Worm (Caenorhabditis elegans): ENCODE results near the gene Y75B8A.13.

Gene Y75B8A.13

ce11 chrIII:12215596-12215995 lies at the start of gene Y75B8A.13:
Y75B8A.13 (minus strand) TSS chrIII:12215696.
- TF ChIP-seq drap-1 (GFP tag; optimal IDR thresholded peaks at IDR 0.05) (no peak), zip-8 (tag; optimal IDR thresholded peaks at IDR 0.05) (no peak), ztf-11 (tag; optimal IDR thresholded peaks at IDR 0.05) (no peak), flh-1 (GFP tag; optimal IDR thresholded peaks at IDR 0.05) (no peak), lin-32 (GFP tag; optimal IDR thresholded peaks at IDR 0.05) (no peak), unc-62 (GFP tag; optimal IDR thresholded peaks at IDR 0.05) (no peak), mep-1 (tag; optimal IDR thresholded peaks at IDR 0.05) (no peak)

DNA sequence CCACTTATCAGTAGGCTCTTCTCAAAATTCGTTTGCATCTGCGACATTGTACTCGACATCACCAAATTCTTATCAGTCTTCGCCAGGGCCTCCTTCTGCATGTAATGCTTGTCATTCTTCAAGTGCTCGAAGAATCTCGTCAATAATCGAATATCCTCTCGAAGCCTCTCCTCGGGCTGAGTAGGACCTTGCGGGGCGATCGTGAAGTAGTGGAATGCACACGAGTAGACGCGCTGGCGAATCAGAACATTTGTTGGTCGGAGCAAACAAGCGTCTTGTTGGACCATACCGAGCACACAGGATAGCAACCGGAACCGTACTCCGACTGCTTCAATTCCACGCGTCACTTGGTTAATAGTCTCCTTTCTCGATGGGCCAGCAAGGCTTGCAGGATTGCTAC lies 44.9 kb upstream of the Y75B8A.13 start:
- TF ChIP-seq unc-120 (tag; optimal IDR thresholded peaks at IDR 0.05; ENCODE audit: poor library complexity, severe bottlenecking) (no peak), mep-1 (tag; optimal IDR thresholded peaks at IDR 0.05) (no peak), mls-2 (tag; optimal IDR thresholded peaks at IDR 0.05) (no peak), lin-32 (GFP tag; optimal IDR thresholded peaks at IDR 0.05) (no peak), lsy-2 (tag; optimal IDR thresholded peaks at IDR 0.05) (no peak), ceh-39 (tag; optimal IDR thresholded peaks at IDR 0.05) (no peak), zip-8 (tag; optimal IDR thresholded peaks at IDR 0.05) (no peak), blmp-1 (tag; optimal IDR thresholded peaks at IDR 0.05) (no peak)

DNA sequence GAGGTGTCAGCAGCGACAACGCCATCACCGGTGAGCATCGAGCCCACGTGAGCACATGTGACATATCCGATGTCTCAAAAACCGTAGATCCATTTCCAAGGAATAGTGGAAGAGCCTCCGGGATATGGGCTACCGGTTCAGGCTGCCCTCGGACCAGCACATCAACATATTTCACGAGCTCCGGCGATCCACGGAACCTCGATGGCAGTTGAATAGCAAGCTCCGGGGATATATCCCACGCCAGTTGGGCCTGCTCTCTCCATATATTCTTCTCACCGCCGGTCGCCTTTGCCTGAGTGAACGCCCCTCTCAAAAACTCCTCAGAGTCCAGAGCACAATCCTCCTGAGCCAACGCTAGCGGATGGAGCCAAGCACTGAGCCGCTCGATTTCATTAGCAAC lies 44.3 kb upstream of the Y75B8A.13 start:
- TF ChIP-seq lsy-2 (tag; optimal IDR thresholded peaks at IDR 0.05) (no peak), snpc-4 (tag; optimal IDR thresholded peaks at IDR 0.05) (no peak), ceh-39 (tag; optimal IDR thresholded peaks at IDR 0.05) (no peak)

DNA sequence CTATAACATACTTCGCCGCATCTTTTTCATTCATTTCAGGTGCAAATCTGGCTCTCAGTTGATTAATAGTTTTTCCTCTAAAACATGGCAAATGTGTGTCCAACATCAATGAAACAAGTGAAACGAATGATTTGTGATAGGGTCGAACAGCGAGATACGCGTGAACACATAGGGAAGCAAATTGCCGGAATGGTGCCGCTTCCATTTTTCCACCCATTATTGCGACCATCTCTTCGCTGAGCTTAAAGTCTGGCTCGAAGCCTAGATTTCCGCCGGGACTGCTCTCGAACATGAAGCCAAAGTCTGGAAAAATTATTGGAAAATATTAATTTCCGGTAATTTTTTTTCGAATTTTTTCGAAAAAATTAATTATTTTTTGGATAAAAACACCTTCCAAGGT lies 37.8 kb upstream of the Y75B8A.13 start:
- no peak for TF ChIP-seq sem-2 (GFP tag; optimal IDR thresholded peaks at IDR 0.05)
- no peak for TF ChIP-seq nhr-12 (tag; optimal IDR thresholded peaks at IDR 0.05)
- TF ChIP-seq sptf-1 (tag; optimal IDR thresholded peaks at IDR 0.05) = no peak
- TF ChIP-seq ceh-83 (GFP tag; optimal IDR thresholded peaks at IDR 0.05) = no peak
- no peak for TF ChIP-seq lin-32 (GFP tag; optimal IDR thresholded peaks at IDR 0.05)
- no peak for TF ChIP-seq tbx-8 (GFP tag; optimal IDR thresholded peaks at IDR 0.05)
- TF ChIP-seq elt-3 (tag; optimal IDR thresholded peaks at IDR 0.05) = no peak
- no peak for TF ChIP-seq drap-1 (GFP tag; optimal IDR thresholded peaks at IDR 0.05)
- no peak for TF ChIP-seq unc-120 (tag; optimal IDR thresholded peaks at IDR 0.05; ENCODE audit: poor library complexity, severe bottlenecking)
- TF ChIP-seq ceh-43 (GFP tag; optimal IDR thresholded peaks at IDR 0.05) = no peak
- TF ChIP-seq nhr-2 (tag; optimal IDR thresholded peaks at IDR 0.05) = no peak
- no peak for TF ChIP-seq snpc-4 (tag; optimal IDR thresholded peaks at IDR 0.05)
- TF ChIP-seq ceh-39 (tag; optimal IDR thresholded peaks at IDR 0.05) = no peak
- no peak for TF ChIP-seq ces-1 (GFP tag; optimal IDR thresholded peaks at IDR 0.05)
- TF ChIP-seq bed-3 (GFP tag; optimal IDR thresholded peaks at IDR 0.05) = no peak
- no peak for TF ChIP-seq hlh-1 (tag; optimal IDR thresholded peaks at IDR 0.05)
- no peak for TF ChIP-seq blmp-1 (tag; optimal IDR thresholded peaks at IDR 0.05)
- no peak for TF ChIP-seq M03D4.4 (tag; optimal IDR thresholded peaks at IDR 0.05)

ce11 chrIII:12251178-12251577 lies 35.7 kb upstream of the Y75B8A.13 start:
- TF ChIP-seq sptf-1 (tag; optimal IDR thresholded peaks at IDR 0.05) = no peak
- TF ChIP-seq blmp-1 (tag; optimal IDR thresholded peaks at IDR 0.05) = no peak
- TF ChIP-seq bed-3 (GFP tag; optimal IDR thresholded peaks at IDR 0.05) = no peak
- no peak for TF ChIP-seq pha-4 (tag; optimal IDR thresholded peaks at IDR 0.05)

DNA sequence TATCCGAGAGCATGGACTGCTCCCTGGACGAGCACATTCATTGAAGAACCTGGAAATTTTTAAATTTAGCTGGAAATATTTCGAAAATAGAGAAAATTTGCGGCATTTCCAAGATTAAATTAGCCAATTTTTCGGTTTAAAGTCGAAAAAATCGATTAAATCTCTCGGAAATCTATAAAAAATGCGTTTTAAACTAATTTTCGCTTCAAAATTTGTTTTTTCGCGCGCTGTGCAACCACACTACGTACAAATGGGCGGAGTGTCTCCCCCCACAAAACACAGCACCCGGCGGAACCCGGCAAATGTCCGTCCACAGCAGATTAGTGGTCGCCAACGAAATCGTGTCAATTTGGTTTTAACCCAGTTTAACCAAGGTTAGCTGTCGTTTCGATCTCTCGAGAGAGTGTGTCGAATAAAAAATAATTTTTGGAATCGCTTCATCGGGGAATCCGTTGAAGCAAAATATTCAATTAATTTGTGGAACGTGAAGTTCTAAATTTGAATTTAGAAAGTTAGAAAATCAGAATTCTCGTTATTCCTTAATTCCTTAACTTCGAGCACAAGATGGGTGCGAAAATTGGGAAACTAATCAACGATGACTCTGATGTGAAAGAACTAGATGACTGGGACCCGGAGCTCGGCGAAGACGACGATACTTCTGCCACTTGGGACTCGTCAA lies 34.8 kb upstream of the Y75B8A.13 start, which contains the start of the genes tim-1 and Y75B8A.23:
Gene tim-1 (minus strand): TSS at position 51 of the 679 bp plus-strand sequence.
Gene Y75B8A.23 (plus strand): TSS at position 547 of the 679 bp plus-strand sequence.
- TF ChIP-seq ces-1 (GFP tag; optimal IDR thresholded peaks at IDR 0.05) (peak; percentile 92), ham-2 (GFP tag; optimal IDR thresholded peaks at IDR 0.05) (peak; percentile 44), elt-3 (tag; optimal IDR thresholded peaks at IDR 0.05) (peak; percentile 69), lin-13 (tag; optimal IDR thresholded peaks at IDR 0.05) (peak; percentile 90), hlh-1 (tag; optimal IDR thresholded peaks at IDR 0.05) (peak; percentile 22), sptf-1 (tag; optimal IDR thresholded peaks at IDR 0.05) (peak; percentile 63), bed-3 (GFP tag; optimal IDR thresholded peaks at IDR 0.05) (no peak), M03D4.4 (tag; optimal IDR thresholded peaks at IDR 0.05) (peak; percentile 49), nhr-2 (tag; optimal IDR thresholded peaks at IDR 0.05) (peak; percentile 16), ceh-83 (GFP tag; optimal IDR thresholded peaks at IDR 0.05) (peak; percentile 69), tbx-8 (GFP tag; optimal IDR thresholded peaks at IDR 0.05) (peak; percentile 60), ceh-39 (tag; optimal IDR thresholded peaks at IDR 0.05) (peak; percentile 87), unc-39 (tag; optimal IDR thresholded peaks at IDR 0.05) (no peak), mab-5 (tag; optimal IDR thresholded peaks at IDR 0.05) (no peak), blmp-1 (tag; optimal IDR thresholded peaks at IDR 0.05) (no peak), nhr-76 (tag; optimal IDR thresholded peaks at IDR 0.05) (no peak), lin-32 (GFP tag; optimal IDR thresholded peaks at IDR 0.05) (no peak), pha-4 (tag; optimal IDR thresholded peaks at IDR 0.05) (peak; percentile 76), cnd-1 (tag; optimal IDR thresholded peaks at IDR 0.05) (peak; percentile 68), ztf-11 (tag; optimal IDR thresholded peaks at IDR 0.05) (no peak), flh-1 (GFP tag; optimal IDR thresholded peaks at IDR 0.05) (no peak), mls-2 (tag; optimal IDR thresholded peaks at IDR 0.05) (peak; percentile 55), sem-2 (GFP tag; optimal IDR thresholded peaks at IDR 0.05) (peak; percentile 25), nhr-237 (tag; optimal IDR thresholded peaks at IDR 0.05) (peak; percentile 85), drap-1 (GFP tag; optimal IDR thresholded peaks at IDR 0.05) (peak; percentile 76), unc-120 (tag; optimal IDR thresholded peaks at IDR 0.05; ENCODE audit: poor library complexity, severe bottlenecking) (peak; percentile 36), ceh-43 (GFP tag; optimal IDR thresholded peaks at IDR 0.05) (peak; percentile 24), mep-1 (tag; optimal IDR thresholded peaks at IDR 0.05) (peak; percentile 93), nhr-28 (tag; optimal IDR thresholded peaks at IDR 0.05) (no peak), unc-62 (GFP tag; optimal IDR thresholded peaks at IDR 0.05) (peak; percentile 59), snpc-4 (tag; optimal IDR thresholded peaks at IDR 0.05) (no peak), nhr-12 (tag; optimal IDR thresholded peaks at IDR 0.05) (peak; percentile 28)

All from whole organism, mixed stage, embryonic.